Worm (Caenorhabditis elegans) whole organism, L2 larva: ENCODE results near the gene hpo-33.

Experiments
- alr-1 ChIP-seq: fragments of 150-350 bp; optimal IDR thresholded peaks from 2 replicates; lab custom pipeline; 2014; ENCODE audit warnings: missing biosample characterization, missing genetic modification characterization
- elt-3 ChIP-seq: sonication (generic microtip); optimal IDR thresholded peaks from 2 replicates; lab custom pipeline; 2017; ENCODE audit warnings: missing biosample characterization, missing genetic modification characterization
- lin-39 ChIP-seq: fragments of 150-350 bp; optimal IDR thresholded peaks from 2 replicates; lab custom pipeline; 2014; ENCODE audit warnings: missing biosample characterization, missing genetic modification reagents, missing genetic modification characterization
- snpc-4 ChIP-seq: fragments of 150-350 bp; optimal IDR thresholded peaks from 2 replicates; lab custom pipeline; 2014; ENCODE audit warnings: missing biosample characterization, missing genetic modification characterization
- zag-1 ChIP-seq: fragments of 150-350 bp; optimal IDR thresholded peaks from 2 replicates; lab custom pipeline; 2014; ENCODE audit warnings: missing biosample characterization, missing genetic modification characterization

DNA sequence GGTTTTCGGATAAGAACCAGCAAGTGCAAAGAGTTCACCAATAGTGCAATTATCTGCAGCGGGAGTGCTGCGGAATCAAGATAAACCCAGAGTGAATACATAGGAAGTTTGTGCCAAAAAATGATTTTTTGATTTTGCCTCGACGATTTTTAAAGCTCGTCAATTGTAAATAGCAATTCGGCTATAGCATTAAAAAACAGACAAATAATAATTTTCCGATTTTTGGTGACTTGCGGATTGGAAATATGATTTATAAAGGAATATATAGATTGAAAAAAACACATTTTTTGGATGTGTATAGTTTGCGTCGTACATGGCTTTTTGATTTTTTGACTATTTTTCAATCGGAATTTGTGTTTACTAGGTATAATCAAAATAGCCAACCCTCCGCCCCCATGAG, 37.4 kb downstream of the hpo-33 start, which contains the start of gene srw-20:
- TF ChIP-seq alr-1 (tag; lab: Kevin White, UChicago) = no peak
- no peak for TF ChIP-seq elt-3 (tag; lab: Kevin White, UChicago)
- TF ChIP-seq snpc-4 = no peak
- no peak for TF ChIP-seq zag-1 (tag; lab: Kevin White, UChicago)
- no peak for TF ChIP-seq lin-39 (tag; lab: Kevin White, UChicago)
